Fruit fly (Drosophila melanogaster) whole organism, pupa: ENCODE results near the gene mRpL30.

Source experiments
- CG10348 ChIP-seq: fragments of 200-800 bp; sonication (Bioruptor generic); IDR thresholded peaks from 2 replicates; pipeline ENCODE4 v1.3.6; 2022; ENCODE audit warnings: missing biosample characterization, missing genetic modification characterization
- CG13204 ChIP-seq: fragments of 200-800 bp; sonication (Bioruptor generic); optimal IDR thresholded peaks from 2 replicates; lab custom pipeline; 2018; ENCODE audit warnings: missing biosample characterization, mild to moderate bottlenecking, missing genetic modification characterization, moderate library complexity
- CG32121 ChIP-seq: fragments of 200-800 bp; sonication (Bioruptor generic); IDR thresholded peaks from 2 replicates; pipeline ENCODE4 v1.3.6; 2022; ENCODE audit warnings: missing biosample characterization, missing genetic modification characterization
- CG34367 ChIP-seq: fragments of 200-800 bp; sonication (Bioruptor generic); optimal IDR thresholded peaks from 2 replicates; lab custom pipeline; 2018; ENCODE audit warnings: missing biosample characterization, mild to moderate bottlenecking, missing genetic modification characterization
- CG4496 ChIP-seq: fragments of 200-800 bp; sonication (Bioruptor generic); IDR thresholded peaks from 3 replicates; pipeline ENCODE4 v1.3.6; 2022; ENCODE audit warnings: missing biosample characterization, missing genetic modification characterization
- CG8301 ChIP-seq: fragments of 200-800 bp; sonication (Bioruptor generic); optimal IDR thresholded peaks from 2 replicates; lab custom pipeline; 2018; ENCODE audit warnings: missing biosample characterization, mild to moderate bottlenecking, missing genetic modification characterization
- EcR ChIP-seq: fragments of 200-800 bp; sonication (Bioruptor generic); optimal IDR thresholded peaks from 3 replicates; lab custom pipeline; 2019; ENCODE audit warnings: missing biosample characterization, missing genetic modification characterization, mild to moderate bottlenecking, moderate library complexity, missing genetic modification reagents
- Ets98B ChIP-seq: fragments of 200-800 bp; sonication (Bioruptor generic); IDR thresholded peaks from 2 replicates; pipeline ENCODE4 v1.3.6; 2022; ENCODE audit warnings: missing biosample characterization, missing genetic modification characterization
- Pif1A ChIP-seq: fragments of 200-800 bp; sonication (Bioruptor generic); optimal IDR thresholded peaks from 3 replicates; lab custom pipeline; 2016; ENCODE audit warnings: missing biosample characterization, missing genetic modification characterization
- Snoo ChIP-seq: fragments of 200-800 bp; sonication (Bioruptor generic); optimal IDR thresholded peaks from 3 replicates; lab custom pipeline; 2017; ENCODE audit warnings: missing biosample characterization, mild to moderate bottlenecking, missing genetic modification characterization, inconsistent platforms
- fd96Ca ChIP-seq: fragments of 200-800 bp; sonication (Bioruptor generic); IDR thresholded peaks from 3 replicates; pipeline ENCODE4 v1.3.6; 2022; ENCODE audit warnings: missing biosample characterization, missing genetic modification characterization
- gl ChIP-seq: fragments of 200-800 bp; sonication (Bioruptor generic); optimal IDR thresholded peaks from 2 replicates; lab custom pipeline; 2018; ENCODE audit warnings: missing biosample characterization, mild to moderate bottlenecking, missing genetic modification characterization

dm6 chrX:4613613-4614012 lies 34.1 kb upstream of the mRpL30 start:
- TF ChIP-seq CG13204 (no peak), CG4496 (GFP tag; lab: Robert Waterston, UW) (no peak), Pif1A (GFP tag; lab: Kevin White, UChicago) (no peak), EcR (no peak), CG32121 (no peak), CG34367 (no peak), gl (tag; lab: Kevin White, UChicago) (no peak), CG8301 (tag; lab: Kevin White, UChicago) (no peak), Ets98B (GFP tag; lab: Robert Waterston, UW) (no peak), Snoo (tag; lab: Kevin White, UChicago) (no peak), CG10348 (GFP tag; lab: Robert Waterston, UW) (no peak), fd96Ca (no peak)
